Fruit fly (Drosophila melanogaster): ENCODE measurements around the gene Trp1.
A peak's percentile ranks its signal among the peaks of the same experiment; 100 is the strongest.

The Trp1 gene

dm6 chr2L:9994382-9994781 lies 14.8 kb upstream of the Trp1 start:
- TF ChIP-seq CG17801 (GFP tag; optimal IDR thresholded peaks at IDR 0.05; ENCODE audit: partially characterized antibody) = no peak

DNA sequence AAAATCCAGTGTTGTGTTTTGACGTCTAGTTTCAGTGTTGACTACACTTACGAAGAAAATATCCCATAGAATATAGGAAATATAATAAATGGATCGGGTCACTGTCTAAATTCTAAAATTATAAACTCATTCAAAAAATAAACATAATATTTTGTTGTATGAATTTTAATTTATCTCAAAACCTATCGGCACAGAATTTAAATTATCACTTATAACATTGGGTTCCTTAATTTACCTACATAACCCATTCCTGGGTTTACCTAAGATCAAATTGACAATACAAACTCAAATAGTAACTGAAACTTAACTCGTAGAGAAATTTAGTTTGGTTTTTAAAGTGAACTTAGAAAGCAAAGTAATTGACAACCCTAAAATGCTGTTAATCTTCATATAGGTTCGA lies 12.6 kb upstream of the Trp1 start:
- no peak for TF ChIP-seq CG17801 (GFP tag; optimal IDR thresholded peaks at IDR 0.05; ENCODE audit: partially characterized antibody)

dm6 chr2L:10002408-10003358 lies 6.5 kb upstream of the Trp1 start, which contains the start of the genes CG31875 and SoYb:
Gene CG31875 (minus strand): TSS chr2L:10002736.
Gene SoYb (minus strand): TSS chr2L:10002736.
- peak; percentile 50 for TF ChIP-seq CG17801 (GFP tag; optimal IDR thresholded peaks at IDR 0.05; ENCODE audit: partially characterized antibody)

- peak; percentile 63 for TF ChIP-seq CG17801 (GFP tag; optimal IDR thresholded peaks at IDR 0.05; ENCODE audit: partially characterized antibody)
Observed at dm6 chr2L:10003593-10003992, 5.6 kb upstream of the Trp1 start, which contains the start of gene Ndf. Gene Ndf (plus strand): TSS chr2L:10003832.

DNA sequence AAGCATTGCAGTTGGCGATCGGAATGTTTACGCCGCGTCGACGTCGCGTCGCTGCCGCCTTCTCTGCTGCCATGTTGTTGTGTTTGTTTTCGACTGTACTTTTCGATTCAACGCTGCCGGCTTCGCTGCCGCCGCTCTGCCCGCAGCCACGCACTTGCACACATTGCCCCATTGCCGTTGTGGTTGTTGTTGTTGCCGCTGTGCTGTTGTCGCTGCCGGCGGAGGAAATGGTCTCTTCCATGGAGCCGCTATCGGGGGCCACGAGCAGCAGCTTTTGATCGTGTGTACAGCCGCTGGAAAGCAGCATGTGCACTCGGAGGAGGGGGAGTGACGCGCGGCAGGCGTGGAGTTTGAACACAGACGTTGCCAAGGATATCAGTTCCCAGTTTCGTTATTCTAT lies 4.6 kb upstream of the Trp1 start:
- no peak for TF ChIP-seq CG17801 (GFP tag; optimal IDR thresholded peaks at IDR 0.05; ENCODE audit: partially characterized antibody)

DNA sequence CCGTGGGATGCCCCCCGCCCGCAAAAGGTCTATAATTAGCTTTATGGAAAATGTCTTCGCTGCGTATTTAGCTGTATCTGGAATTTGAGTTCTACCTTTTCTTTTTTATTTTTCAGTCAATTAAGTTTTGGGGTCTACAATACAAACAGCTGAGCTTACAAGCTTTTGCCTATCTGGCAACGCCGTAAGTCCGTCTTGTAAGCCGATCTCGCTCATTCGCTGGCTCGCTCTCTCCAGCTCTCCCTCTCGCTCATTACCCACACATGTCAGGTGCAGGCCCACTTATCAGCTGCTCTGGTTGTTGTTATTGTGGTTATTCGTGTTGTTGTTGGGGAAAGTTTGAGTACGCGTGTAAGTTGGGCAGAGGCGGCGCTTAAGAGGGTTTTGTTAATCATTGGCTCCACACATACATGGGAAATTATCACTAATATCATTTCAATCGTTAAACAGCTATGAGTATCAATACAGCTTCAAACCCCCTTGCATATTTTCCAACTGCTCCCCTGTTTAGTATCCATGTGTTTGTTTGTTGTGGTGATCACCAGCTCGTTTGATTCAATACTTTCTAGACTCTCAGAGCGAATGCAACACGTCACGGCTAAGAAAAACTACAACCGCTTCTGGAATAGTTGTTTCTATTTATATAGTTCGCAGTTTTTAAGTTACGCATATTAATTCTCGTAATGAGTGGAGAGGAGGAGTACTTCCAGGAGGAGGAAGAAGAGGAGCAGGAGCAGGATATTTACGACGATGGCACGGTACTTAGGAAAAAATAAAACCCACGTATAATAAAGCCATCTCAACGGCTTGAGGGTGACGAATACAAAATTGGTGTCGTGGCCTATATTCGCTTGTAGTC lies 848 bp downstream of the Trp1 start:
- TF ChIP-seq CG17801 (GFP tag; optimal IDR thresholded peaks at IDR 0.05; ENCODE audit: partially characterized antibody) = peak; percentile 98

dm6 chr2L:10017363-10017762 lies 8.2 kb downstream of the Trp1 start, which contains the start of gene CG13131:
Gene CG13131 (minus strand): TSS chr2L:10017463.
- no peak for TF ChIP-seq CG17801 (GFP tag; optimal IDR thresholded peaks at IDR 0.05; ENCODE audit: partially characterized antibody)

- TF ChIP-seq CG17801 (GFP tag; optimal IDR thresholded peaks at IDR 0.05; ENCODE audit: partially characterized antibody) = no peak
Observed at dm6 chr2L:10026376-10026775, 17.2 kb downstream of the Trp1 start, which contains the start of gene CG13127. Gene CG13127 (plus strand): TSS chr2L:10026676.

dm6 chr2L:10032415-10032814 lies 23.2 kb downstream of the Trp1 start, which contains the start of gene obst-B:
Gene obst-B (plus strand): TSS chr2L:10032690.
- TF ChIP-seq CG17801 (GFP tag; optimal IDR thresholded peaks at IDR 0.05; ENCODE audit: partially characterized antibody) = no peak

DNA sequence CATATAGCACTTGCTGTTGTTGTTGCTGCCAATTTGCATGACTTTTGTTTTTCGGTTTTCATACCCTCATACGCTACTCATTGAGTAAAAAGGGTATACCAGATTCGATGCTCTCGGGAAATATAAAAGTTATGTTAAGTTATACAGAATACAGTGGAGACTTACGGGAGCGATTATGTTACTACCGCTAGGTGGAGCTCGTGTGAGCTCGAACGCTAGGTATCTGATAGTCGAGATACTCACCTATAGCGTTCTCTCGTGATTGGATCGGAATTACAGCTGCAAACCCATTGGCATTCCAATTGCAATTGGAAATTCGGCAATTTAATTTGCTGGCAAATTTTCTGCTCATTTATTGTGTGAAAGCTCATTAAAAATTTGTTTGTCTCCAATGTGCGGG lies 24.2 kb downstream of the Trp1 start:
- TF ChIP-seq CG17801 (GFP tag; optimal IDR thresholded peaks at IDR 0.05; ENCODE audit: partially characterized antibody) = no peak

DNA sequence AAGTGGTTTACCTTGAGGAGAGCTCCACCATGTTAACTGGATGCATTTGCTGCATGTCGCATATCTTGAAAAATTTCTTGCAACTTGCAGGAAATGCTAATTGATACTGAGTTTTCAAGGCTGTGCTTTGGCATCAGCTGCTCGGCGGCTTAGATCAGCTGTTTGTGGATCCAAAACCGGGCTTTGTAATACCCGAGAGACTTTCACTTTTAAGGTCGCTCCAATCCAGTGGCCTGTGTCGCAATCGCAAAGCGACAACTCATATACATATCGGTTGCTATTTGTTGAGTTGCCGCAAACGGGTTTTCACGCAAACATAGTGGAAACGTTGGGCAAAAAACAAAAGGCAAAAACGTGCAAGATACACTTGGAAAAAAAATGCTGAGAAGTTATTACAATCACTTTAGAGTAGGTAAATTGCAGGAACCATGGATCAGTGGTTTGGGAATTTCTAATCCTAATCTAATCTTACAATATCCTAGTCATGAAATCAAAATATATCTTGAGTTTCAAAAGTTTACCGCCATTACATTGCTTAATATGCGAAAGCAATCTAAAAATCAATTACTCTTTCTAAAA lies 26.7 kb downstream of the Trp1 start:
- no peak for TF ChIP-seq CG17801 (GFP tag; optimal IDR thresholded peaks at IDR 0.05; ENCODE audit: partially characterized antibody)

DNA sequence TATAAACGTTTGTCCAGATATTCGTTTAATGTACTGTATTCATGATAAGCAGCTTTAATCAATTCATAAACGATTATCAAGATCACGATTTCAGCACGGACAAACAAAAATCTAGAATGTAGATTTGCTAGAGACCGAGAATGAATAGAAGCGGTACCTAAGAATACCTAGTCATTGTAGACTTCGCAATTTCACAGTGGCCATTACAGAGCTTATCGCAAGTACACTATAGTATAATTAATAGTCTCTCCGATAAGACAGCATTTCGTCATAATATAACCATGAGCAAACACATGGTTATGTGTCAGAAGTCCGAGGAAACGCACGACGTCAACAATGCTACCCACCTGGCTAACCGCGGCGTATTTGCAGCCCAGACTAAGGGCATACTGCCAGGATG lies 40.1 kb downstream of the Trp1 start, which contains the start of gene CG33301:
Gene CG33301 (plus strand): TSS at position 301 of the 400 bp plus-strand sequence.
- TF ChIP-seq CG17801 (GFP tag; optimal IDR thresholded peaks at IDR 0.05; ENCODE audit: partially characterized antibody) = no peak

dm6 chr2L:10053583-10054263 lies 44.5 kb downstream of the Trp1 start, which contains the start of gene Cpr31A:
Gene Cpr31A (plus strand): TSS chr2L:10054213.
- no peak for TF ChIP-seq CG17801 (GFP tag; optimal IDR thresholded peaks at IDR 0.05; ENCODE audit: partially characterized antibody)

dm6 chr2L:10056705-10057104 lies 47.5 kb downstream of the Trp1 start, which contains the start of gene Pen:
Gene Pen (plus strand): TSS chr2L:10056900.
- no peak for TF ChIP-seq CG17801 (GFP tag; optimal IDR thresholded peaks at IDR 0.05; ENCODE audit: partially characterized antibody)
